Worm (Caenorhabditis elegans): Measurements from ENCODE around the gene T25F10.4.

ce11 chrV:6808962-6809361 lies 46.7 kb upstream of the T25F10.4 start, which contains the start of gene dmsr-16:
- TF ChIP-seq ama-1 (optimal IDR thresholded peaks at IDR 0.05) (no peak), tra-4 (tag; optimal IDR thresholded peaks at IDR 0.05) (no peak), ceh-36 (tag; optimal IDR thresholded peaks at IDR 0.05) (no peak), flt-1 (GFP tag; IDR thresholded peaks at IDR 0.05) (no peak), hmg-4 (GFP tag; optimal IDR thresholded peaks at IDR 0.05) (no peak), hmbx-1 (tag; optimal IDR thresholded peaks at IDR 0.05) (no peak), aly-1 (tag; optimal IDR thresholded peaks at IDR 0.05) (no peak), ets-7 (tag; optimal IDR thresholded peaks at IDR 0.05) (no peak), tbx-37 (GFP tag; conservative IDR thresholded peaks at IDR 0.05) (no peak), scrt-1 (GFP tag; IDR thresholded peaks at IDR 0.05) (no peak), sea-1 (GFP tag; conservative IDR thresholded peaks at IDR 0.05) (no peak)

Data from whole organism, early embryonic.